Worm (Caenorhabditis elegans): ENCODE data around the gene lec-6.

ce11 chrIII:638319-638718 lies 38.2 kb upstream of the lec-6 start, which contains the start of gene sbds-1:
- TF ChIP-seq ztf-4 (tag; optimal IDR thresholded peaks at IDR 0.05) (no peak), unc-62 (GFP tag; optimal IDR thresholded peaks at IDR 0.05) (no peak), sma-3 (GFP tag; optimal IDR thresholded peaks at IDR 0.05) (no peak), nhr-11 (tag; optimal IDR thresholded peaks at IDR 0.05) (no peak)
